Worm (Caenorhabditis elegans): Measurements from ENCODE around the gene Y43D4A.5.

- TF ChIP-seq ztf-4 (tag; optimal IDR thresholded peaks at IDR 0.05): no peak
- TF ChIP-seq dpl-1 (GFP tag; optimal IDR thresholded peaks at IDR 0.05): no peak
- no peak for TF ChIP-seq ceh-82 (tag; optimal IDR thresholded peaks at IDR 0.05)
- no peak for TF ChIP-seq nhr-11 (tag; optimal IDR thresholded peaks at IDR 0.05)
- TF ChIP-seq Y116A8C.19 (tag; optimal IDR thresholded peaks at IDR 0.05; ENCODE audit: borderline replicate concordance): no peak
- no peak for TF ChIP-seq zag-1 (tag; optimal IDR thresholded peaks at IDR 0.05)
- TF ChIP-seq nhr-76 (tag; optimal IDR thresholded peaks at IDR 0.05): no peak
- no peak for TF ChIP-seq rnt-1 (tag; optimal IDR thresholded peaks at IDR 0.05)
- no peak for TF ChIP-seq egl-27 (tag; optimal IDR thresholded peaks at IDR 0.05)
- TF ChIP-seq tbx-2 (tag; optimal IDR thresholded peaks at IDR 0.05): no peak
- no peak for TF ChIP-seq lsy-2 (tag; optimal IDR thresholded peaks at IDR 0.05)
- no peak for TF ChIP-seq aly-2 (tag; optimal IDR thresholded peaks at IDR 0.05)
- TF ChIP-seq nhr-28 (tag; optimal IDR thresholded peaks at IDR 0.05): no peak
Measured at ce11 chrIV:16777758-16778157, 2.2 kb downstream of the Y43D4A.5 start.
